Worm (Caenorhabditis elegans) whole organism, L4 larva: ENCODE measurements around the gene C37C3.18.

Experiments used
- ceh-20 ChIP-seq: fragments of 200-800 bp; sonication (Bioruptor generic); IDR thresholded peaks from 2 replicates; pipeline ENCODE4 v1.3.6; 2022; ENCODE audit warnings: missing genetic modification reagents, missing genetic modification characterization, missing compliant biosample characterization
- egl-27 ChIP-seq: sonication (generic microtip); optimal IDR thresholded peaks from 3 replicates; lab custom pipeline; 2017; ENCODE audit warnings: missing biosample characterization, missing genetic modification reagents, missing genetic modification characterization
- nhr-102 ChIP-seq: sonication (generic microtip); optimal IDR thresholded peaks from 2 replicates; lab custom pipeline; 2016; ENCODE audit warnings: mild to moderate bottlenecking, missing genetic modification characterization, moderate library complexity, missing compliant biosample characterization
- nhr-76 ChIP-seq: fragments of 150-350 bp; optimal IDR thresholded peaks from 2 replicates; lab custom pipeline; 2014; ENCODE audit warnings: missing biosample characterization, missing genetic modification characterization
- skn-1 ChIP-seq: fragments of 150-350 bp; optimal IDR thresholded peaks from 2 replicates; lab custom pipeline; 2014; ENCODE audit warnings: missing biosample characterization, missing genetic modification characterization
- ztf-11 ChIP-seq: fragments of 150-350 bp; optimal IDR thresholded peaks from 2 replicates; lab custom pipeline; 2014; ENCODE audit warnings: missing biosample characterization, missing genetic modification characterization

ce11 chrV:7830952-7831351, 23.8 kb upstream of the C37C3.18 start:
- TF ChIP-seq ztf-11 (tag; lab: Kevin White, UChicago) (no peak), egl-27 (tag; lab: Kevin White, UChicago) (no peak), ceh-20 (GFP tag; lab: Robert Waterston, UW) (no peak), nhr-76 (tag; lab: Kevin White, UChicago) (no peak), nhr-102 (tag; lab: Kevin White, UChicago) (no peak), skn-1 (tag; lab: Kevin White, UChicago) (no peak)
